Fruit fly (Drosophila melanogaster) whole organism: Measurements from ENCODE around the gene CG17167.

Source experiments
- CG8478 ChIP-seq: fragments of >200 bp; optimal IDR thresholded peaks from 2 replicates; lab custom pipeline; 2018; ENCODE audit warnings: inconsistent platforms
- Dll ChIP-seq: fragments of >200 bp; optimal IDR thresholded peaks from 2 replicates; lab custom pipeline; 2017
- EcR ChIP-seq, 2 experiments: fragments of >200 bp; optimal IDR thresholded peaks; 2 replicates each; lab custom pipeline; 2017; ENCODE audit warnings: missing biosample characterization in 2 of 2, missing genetic modification characterization in 2 of 2, missing genetic modification reagents in 2 of 2
- pan ChIP-seq: fragments of >200 bp; optimal IDR thresholded peaks from 2 replicates; lab custom pipeline; 2017
- psq ChIP-seq: fragments of >200 bp; optimal IDR thresholded peaks from 2 replicates; lab custom pipeline; 2017
- usp ChIP-seq: fragments of >200 bp; optimal IDR thresholded peaks from 2 replicates; lab custom pipeline; 2017; ENCODE audit warnings: missing biosample characterization, missing genetic modification characterization, mixed read lengths

The CG17167 gene

DNA sequence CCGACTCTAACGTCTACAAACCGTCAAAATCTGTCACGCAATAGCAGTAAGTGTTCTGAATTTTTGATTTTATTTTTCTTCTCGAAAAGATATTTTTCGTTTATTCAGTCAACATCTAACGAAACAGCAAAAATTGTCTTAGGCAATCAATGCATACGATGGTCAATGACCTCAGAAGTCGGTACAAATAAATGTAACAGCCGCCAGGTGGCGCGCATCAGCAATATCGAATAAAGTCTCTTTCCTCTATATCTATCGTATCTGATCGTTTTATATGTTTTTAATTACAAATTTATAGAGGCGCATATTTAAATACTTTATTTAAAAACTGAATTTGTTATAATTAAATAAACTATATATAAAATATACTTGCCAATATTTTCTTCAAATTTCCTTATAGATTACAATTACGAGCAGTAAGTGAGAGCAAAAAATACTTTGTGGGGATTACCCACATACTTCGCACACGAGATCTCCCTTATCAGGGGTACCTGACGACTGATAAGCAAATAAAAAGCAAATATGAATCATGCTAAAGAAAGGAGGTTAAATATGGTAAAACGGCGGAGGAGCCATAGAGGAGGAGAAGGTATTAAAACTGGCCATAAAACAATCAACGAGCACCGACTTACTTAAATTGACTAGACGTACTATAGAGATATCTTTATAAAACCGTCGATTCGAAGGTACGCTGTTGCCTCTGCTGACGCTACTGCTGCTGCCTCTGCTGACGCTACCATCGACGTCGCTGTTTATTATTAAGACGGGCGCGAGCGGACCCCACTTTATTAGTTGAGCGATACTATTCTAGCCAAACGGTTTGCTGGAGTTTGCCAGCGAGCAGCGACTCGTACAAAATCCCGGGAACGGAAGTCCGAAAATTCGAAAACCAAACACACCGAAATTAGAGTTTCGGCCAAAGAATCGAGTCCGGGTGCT is at the start of gene CG17167:
Gene CG17167 (plus strand): TSS at position 781 of the 939 bp plus-strand sequence.
- TF ChIP-seq CG8478 (lab: Kevin White, UChicago) (no peak), psq (lab: Kevin White, UChicago) (no peak), Dll (lab: Kevin White, UChicago) (no peak), usp (GFP tag; lab: Kevin White, UChicago) (no peak), EcR (GFP tag; optimal IDR thresholded peaks at IDR 0.05; lab: Kevin White, UChicago) (no peak), pan (no peak)

DNA sequence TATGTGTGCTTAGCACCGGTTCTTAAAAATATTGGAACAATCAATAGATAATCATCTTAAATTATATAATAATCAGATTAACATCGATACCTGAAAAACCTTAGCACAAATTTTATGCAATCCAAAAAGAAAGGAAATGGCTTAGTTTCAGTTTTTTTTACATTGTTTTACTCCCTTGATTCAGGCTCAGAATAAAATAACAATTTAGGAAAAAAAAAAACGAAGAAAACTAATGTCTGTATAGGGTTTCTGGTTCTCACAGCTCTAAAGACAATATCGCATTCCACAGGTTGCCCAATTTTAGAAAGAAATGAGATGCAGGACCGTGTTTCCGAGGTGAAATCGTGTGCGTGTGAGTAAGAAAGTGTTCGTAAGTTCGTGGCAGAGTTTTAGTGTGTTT is 45.5 kb upstream of the CG17167 start, which contains the start of gene zyd:
Gene zyd (plus strand): TSS at position 301 of the 400 bp plus-strand sequence.
- TF ChIP-seq CG8478 (lab: Kevin White, UChicago) (no peak), pan (no peak), Dll (lab: Kevin White, UChicago) (no peak), psq (lab: Kevin White, UChicago) (no peak), usp (GFP tag; lab: Kevin White, UChicago) (no peak), EcR (GFP tag; optimal IDR thresholded peaks at IDR 0.05; lab: Kevin White, UChicago) (no peak)

DNA sequence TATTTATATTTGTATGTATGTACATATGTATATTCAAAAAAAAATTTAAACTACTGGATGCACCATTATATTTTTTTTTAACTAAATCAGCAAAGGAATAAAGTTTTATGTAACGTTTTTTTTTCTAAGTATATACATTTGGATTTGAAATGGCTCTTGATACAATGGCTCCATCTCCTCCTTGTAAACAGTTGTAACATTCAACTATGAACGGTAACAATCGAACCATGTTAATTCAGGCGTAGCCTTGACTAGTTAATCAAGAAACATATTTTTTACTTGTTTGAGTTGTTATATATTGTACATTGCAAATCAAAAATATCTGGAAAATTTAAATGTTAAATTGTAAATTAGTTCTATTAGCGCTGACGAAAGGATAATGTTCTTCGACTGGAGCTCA is 32.3 kb upstream of the CG17167 start, which contains the start of gene CG12061:
Gene CG12061 (plus strand): TSS at position 301 of the 400 bp plus-strand sequence.
- no peak for TF ChIP-seq EcR (GFP tag; optimal IDR thresholded peaks at IDR 0.05; lab: Kevin White, UChicago)
- TF ChIP-seq pan, result no peak
- TF ChIP-seq Dll (lab: Kevin White, UChicago), result no peak
- no peak for TF ChIP-seq CG8478 (lab: Kevin White, UChicago)
- no peak for TF ChIP-seq usp (GFP tag; lab: Kevin White, UChicago)
- TF ChIP-seq psq (lab: Kevin White, UChicago), result no peak

DNA sequence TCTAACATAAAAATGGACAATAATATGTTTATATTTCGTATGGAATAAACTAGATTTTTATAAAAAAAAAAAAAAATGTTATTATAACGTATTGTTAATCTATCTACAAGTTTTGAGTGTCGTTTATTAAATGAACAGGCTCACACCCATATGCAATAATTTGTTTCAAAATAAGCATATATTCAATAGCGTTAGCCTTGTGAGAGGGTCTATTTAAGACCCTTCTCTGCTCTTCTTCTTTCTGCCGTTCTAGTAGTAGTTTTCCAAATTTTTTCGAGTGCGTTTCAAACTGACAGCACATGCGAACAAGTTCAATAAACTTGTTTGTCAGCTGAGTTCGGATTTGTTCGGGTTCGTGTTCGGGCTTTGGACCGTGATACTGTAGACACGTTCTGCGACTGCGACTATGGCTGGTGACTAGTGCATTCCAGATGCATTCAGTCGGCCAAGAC is 3.2 kb downstream of the CG17167 start:
- TF ChIP-seq EcR (GFP tag; optimal IDR thresholded peaks at IDR 0.05; lab: Kevin White, UChicago), result peak in 1 of 2 experiments; percentile 53
- TF ChIP-seq CG8478 (lab: Kevin White, UChicago), result no peak
- no peak for TF ChIP-seq psq (lab: Kevin White, UChicago)
- no peak for TF ChIP-seq usp (GFP tag; lab: Kevin White, UChicago)
- no peak for TF ChIP-seq pan

DNA sequence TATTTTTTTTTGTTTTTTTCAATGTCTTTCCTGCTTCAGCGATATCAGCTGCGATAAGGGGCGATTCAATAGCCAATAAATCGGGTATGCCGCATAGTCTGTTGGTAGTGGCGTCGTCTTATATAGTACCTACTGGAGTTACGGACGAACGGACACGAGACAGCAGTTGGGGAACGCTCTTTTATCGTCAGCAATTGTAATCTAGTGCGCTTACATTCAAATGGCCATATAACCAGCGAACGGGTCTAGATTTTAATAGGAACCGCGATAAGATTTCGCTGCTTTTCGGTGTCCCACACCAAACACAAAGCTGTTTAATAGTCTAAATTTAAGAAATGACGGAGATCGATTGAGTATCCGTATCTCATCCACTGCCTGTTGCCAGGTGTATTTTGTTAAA is 5.3 kb downstream of the CG17167 start:
- no peak for TF ChIP-seq usp (GFP tag; lab: Kevin White, UChicago)

DNA sequence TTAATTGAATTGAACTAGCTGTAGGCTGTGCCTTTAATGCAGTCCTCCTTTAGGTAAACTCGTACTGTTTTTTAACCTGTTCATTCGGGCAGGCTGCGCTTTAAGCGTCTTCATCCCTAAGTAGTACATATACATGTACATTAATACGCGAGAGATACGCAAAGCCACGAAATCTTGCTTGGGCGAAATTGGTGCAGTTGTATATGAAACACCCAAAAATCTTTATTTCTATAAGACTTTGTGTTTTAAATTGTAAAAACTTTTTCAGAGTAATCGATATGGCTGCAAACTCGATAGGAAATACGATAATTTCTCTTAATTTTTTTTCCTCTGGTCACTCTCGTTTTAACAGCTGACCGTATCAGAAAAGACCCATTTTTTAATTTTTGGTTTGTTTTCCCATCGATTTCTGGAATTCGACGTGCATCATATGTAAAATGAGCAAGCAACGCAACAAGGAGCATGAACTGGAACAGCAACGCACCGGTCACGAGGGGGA is 14.4 kb downstream of the CG17167 start, which contains the start of the genes CG17163 and CG17168:
Gene CG17163 (minus strand): TSS at position 303 of the 499 bp plus-strand sequence.
Gene CG17168 (plus strand): TSS at position 332 of the 499 bp plus-strand sequence.
- TF ChIP-seq EcR (GFP tag; optimal IDR thresholded peaks at IDR 0.05; lab: Kevin White, UChicago) (no peak), psq (lab: Kevin White, UChicago) (no peak), pan (no peak), CG8478 (lab: Kevin White, UChicago) (no peak), usp (GFP tag; lab: Kevin White, UChicago) (no peak), Dll (lab: Kevin White, UChicago) (no peak)

DNA sequence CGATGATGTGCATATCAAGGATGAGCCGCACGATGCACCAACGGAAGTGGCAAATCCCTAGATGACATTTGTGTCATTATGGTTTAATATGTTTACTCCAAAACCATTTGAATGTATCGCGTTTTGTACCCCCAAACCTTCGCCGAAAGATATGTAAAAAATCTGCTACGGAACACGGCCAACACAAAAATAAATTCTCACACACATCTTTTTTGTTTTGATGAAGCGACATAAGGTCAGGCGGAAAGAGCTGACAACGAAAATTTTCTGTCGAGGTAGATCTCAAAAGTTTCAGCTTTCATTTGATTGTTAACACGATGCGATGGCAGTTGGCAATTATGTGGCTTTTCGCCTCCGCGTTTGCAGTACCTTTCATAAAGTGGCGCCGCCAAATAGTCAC is 16.3 kb downstream of the CG17167 start, which contains the start of gene CG17169:
Gene CG17169 (plus strand): TSS at position 301 of the 400 bp plus-strand sequence.
- no peak for TF ChIP-seq CG8478 (lab: Kevin White, UChicago)

DNA sequence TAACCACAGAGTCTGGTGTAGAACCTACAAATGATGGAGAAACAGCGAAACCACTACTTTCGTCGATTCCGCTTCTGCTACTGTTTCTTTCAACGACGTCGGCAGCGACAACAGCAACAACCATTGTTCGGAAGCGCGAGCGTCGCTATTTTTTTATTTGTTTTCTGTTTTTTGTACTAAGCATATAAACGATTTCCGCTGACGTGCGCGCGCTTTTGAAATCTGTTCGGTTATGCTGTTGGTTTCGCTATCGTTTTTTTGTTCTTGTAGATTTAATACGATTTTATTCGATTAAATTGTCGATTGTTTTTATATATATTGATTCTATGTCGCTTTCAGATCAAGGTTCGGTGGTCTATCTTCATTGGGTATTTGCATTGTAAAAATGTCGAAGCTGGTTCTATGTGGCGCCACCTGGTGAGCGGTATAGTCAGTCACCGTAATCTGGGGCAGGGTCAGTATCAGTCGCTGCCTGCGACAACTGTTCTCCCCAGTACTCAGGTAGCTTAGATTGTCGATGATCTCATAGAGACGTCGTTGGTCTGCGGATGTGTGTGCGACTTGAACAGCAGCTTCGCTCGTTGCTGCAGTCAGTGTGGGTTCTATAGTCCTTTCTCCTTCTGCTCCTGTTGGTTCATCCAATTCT is 21.1 kb downstream of the CG17167 start:
- no peak for TF ChIP-seq EcR (GFP tag; optimal IDR thresholded peaks at IDR 0.05; lab: Kevin White, UChicago)
- no peak for TF ChIP-seq psq (lab: Kevin White, UChicago)
- no peak for TF ChIP-seq pan
- no peak for TF ChIP-seq CG8478 (lab: Kevin White, UChicago)

DNA sequence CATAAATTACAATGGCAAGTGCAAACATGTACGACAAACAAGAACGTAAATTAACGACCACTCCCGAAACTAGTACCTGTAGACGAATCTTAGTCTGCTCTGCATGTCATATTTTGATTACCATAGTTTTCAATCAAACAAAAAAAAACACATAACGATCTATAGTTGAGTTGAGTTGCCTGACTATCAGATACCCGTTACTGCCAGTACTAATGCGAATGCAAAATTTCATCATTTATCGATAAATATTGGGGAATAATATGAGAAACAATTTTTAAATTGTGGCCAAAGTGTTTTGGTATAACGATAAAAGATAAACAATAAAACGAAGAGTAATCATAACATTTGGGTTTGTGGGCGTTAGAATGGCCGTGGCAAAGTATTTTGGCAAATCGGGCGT is 22.4 kb downstream of the CG17167 start:
- TF ChIP-seq Dll (lab: Kevin White, UChicago) (no peak), psq (lab: Kevin White, UChicago) (no peak)

DNA sequence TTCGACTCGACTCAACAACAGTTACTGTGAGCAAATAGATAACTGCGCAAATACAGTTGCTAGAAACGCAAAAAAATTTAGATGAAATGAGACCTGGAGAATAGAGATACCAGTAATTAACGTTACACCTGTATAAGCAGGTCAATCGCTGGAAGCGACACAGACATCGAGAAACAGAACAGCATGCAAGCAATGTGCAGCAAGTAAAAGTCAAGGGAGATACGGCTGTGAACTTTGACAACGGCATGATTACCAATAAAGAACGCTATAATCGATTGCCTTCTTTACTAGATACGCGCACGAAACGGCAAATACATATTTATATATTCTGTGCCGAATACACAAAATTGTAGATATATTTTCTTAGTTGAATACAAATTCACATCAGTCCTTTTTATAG is 23.2 kb downstream of the CG17167 start:
- TF ChIP-seq CG8478 (lab: Kevin White, UChicago) (no peak), usp (GFP tag; lab: Kevin White, UChicago) (no peak), pan (no peak), Dll (lab: Kevin White, UChicago) (no peak), psq (lab: Kevin White, UChicago) (no peak), EcR (GFP tag; optimal IDR thresholded peaks at IDR 0.05; lab: Kevin White, UChicago) (no peak)

DNA sequence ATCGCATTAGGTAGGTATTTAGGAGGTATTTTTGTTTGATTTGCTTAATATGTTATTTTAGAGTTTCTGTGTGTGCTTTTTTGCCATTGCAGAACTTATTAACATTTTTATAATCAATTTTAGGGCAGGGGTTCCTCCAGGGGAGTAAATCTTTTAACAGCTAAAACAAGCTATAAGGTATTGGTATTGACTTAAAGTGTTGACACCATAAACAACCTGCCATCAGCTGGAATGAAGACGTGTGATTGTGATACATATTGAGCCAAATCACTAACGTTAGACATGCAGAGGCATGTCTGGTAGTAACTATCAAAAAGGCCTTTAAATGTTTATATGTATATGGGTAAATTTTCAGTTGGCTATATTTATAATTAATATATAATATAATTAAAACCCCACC is 23.7 kb downstream of the CG17167 start:
- no peak for TF ChIP-seq EcR (GFP tag; optimal IDR thresholded peaks at IDR 0.05; lab: Kevin White, UChicago)
- TF ChIP-seq psq (lab: Kevin White, UChicago), result no peak
- no peak for TF ChIP-seq pan
- no peak for TF ChIP-seq Dll (lab: Kevin White, UChicago)
- TF ChIP-seq usp (GFP tag; lab: Kevin White, UChicago), result no peak
- TF ChIP-seq CG8478 (lab: Kevin White, UChicago), result no peak
